Worm (Caenorhabditis elegans): Measurements from ENCODE around the gene orc-1.

ce11 chrIII:10654718-10655117 lies 11.8 kb downstream of the orc-1 start, which contains the start of gene cnt-2:
- no peak for TF ChIP-seq sea-1 (GFP tag; conservative IDR thresholded peaks at IDR 0.05)
- TF ChIP-seq B0310.2 (tag; optimal IDR thresholded peaks at IDR 0.05), result no peak
- TF ChIP-seq hmbx-1 (tag; optimal IDR thresholded peaks at IDR 0.05), result no peak
- no peak for TF ChIP-seq ama-1 (optimal IDR thresholded peaks at IDR 0.05)
- TF ChIP-seq hnd-1 (tag; optimal IDR thresholded peaks at IDR 0.05), result no peak
- no peak for TF ChIP-seq aly-1 (tag; optimal IDR thresholded peaks at IDR 0.05)
- TF ChIP-seq pes-1 (GFP tag; IDR thresholded peaks at IDR 0.05), result no peak
- no peak for TF ChIP-seq ceh-36 (tag; optimal IDR thresholded peaks at IDR 0.05)
- TF ChIP-seq ets-7 (tag; optimal IDR thresholded peaks at IDR 0.05), result no peak
- TF ChIP-seq hmg-4 (GFP tag; optimal IDR thresholded peaks at IDR 0.05), result no peak
